Fruit fly (Drosophila melanogaster) S2 (cell line): ENCODE measurements around the gene Gbeta5.

Experiments used
- CG8478 ChIP-seq: fragments of >200 bp; optimal IDR thresholded peaks from 2 replicates; lab custom pipeline; 2018
- CTCF ChIP-seq, 2 experiments: fragments of >200 bp; optimal IDR thresholded peaks; 2 replicates each; lab custom pipeline; 2018

- TF ChIP-seq CG8478 (lab: Kevin White, UChicago) (no peak), CTCF (optimal IDR thresholded peaks at IDR 0.05; lab: Kevin White, UChicago) (no peak)
Measured at dm6 chrX:8100826-8101079, 51.3 kb downstream of the Gbeta5 start.
